Worm (Caenorhabditis elegans): ENCODE results near the gene T16G1.2.

The T16G1.2 gene

DNA sequence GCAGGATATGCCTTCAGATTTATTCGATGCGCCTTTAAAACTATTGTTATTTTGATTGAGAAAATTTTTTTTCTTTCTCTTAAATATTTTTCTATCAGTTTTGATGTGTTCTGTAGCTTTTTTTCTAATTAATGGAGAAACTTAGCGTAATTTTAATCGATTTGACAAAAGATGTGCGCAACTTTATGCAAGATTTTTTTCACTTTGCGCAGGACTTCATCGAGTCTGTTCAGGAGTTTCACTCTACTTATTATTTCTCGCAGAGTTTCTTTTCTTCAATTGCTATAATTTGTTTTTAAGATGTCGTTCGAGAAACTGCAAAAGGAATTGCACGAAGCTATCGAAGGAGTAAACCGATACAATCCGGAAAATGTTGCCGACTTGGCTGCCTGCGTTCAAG lies 24.4 kb downstream of the T16G1.2 start, which contains the start of gene eif-3.K:
Gene eif-3.K (plus strand): TSS at position 301 of the 400 bp plus-strand sequence.
- TF ChIP-seq pqm-1 (tag; optimal IDR thresholded peaks at IDR 0.05) (no peak), lin-15B (tag; optimal IDR thresholded peaks at IDR 0.05) (no peak), ZK546.5 (tag; optimal IDR thresholded peaks at IDR 0.05) (no peak), unc-62 (GFP tag; optimal IDR thresholded peaks at IDR 0.05) (no peak), fkh-10 (GFP tag; optimal IDR thresholded peaks at IDR 0.05) (no peak), hmg-11 (tag; optimal IDR thresholded peaks at IDR 0.05) (no peak), zag-1 (tag; optimal IDR thresholded peaks at IDR 0.05) (no peak), nhr-67 (tag; optimal IDR thresholded peaks at IDR 0.05) (no peak), nfya-1 (tag; optimal IDR thresholded peaks at IDR 0.05; ENCODE audit: insufficient read depth) (no peak), nhr-12 (tag; optimal IDR thresholded peaks at IDR 0.05) (no peak), nhr-23 (tag; optimal IDR thresholded peaks at IDR 0.05) (no peak), nhr-43 (tag; optimal IDR thresholded peaks at IDR 0.05; ENCODE audit: poor library complexity, severe bottlenecking) (no peak), aly-2 (tag; optimal IDR thresholded peaks at IDR 0.05) (no peak), nhr-237 (tag; optimal IDR thresholded peaks at IDR 0.05) (no peak), egl-27 (tag; optimal IDR thresholded peaks at IDR 0.05) (no peak), ztf-11 (tag; optimal IDR thresholded peaks at IDR 0.05) (no peak), fos-1 (tag; optimal IDR thresholded peaks at IDR 0.05) (no peak), R02D3.7 (tag; optimal IDR thresholded peaks at IDR 0.05) (no peak)

DNA sequence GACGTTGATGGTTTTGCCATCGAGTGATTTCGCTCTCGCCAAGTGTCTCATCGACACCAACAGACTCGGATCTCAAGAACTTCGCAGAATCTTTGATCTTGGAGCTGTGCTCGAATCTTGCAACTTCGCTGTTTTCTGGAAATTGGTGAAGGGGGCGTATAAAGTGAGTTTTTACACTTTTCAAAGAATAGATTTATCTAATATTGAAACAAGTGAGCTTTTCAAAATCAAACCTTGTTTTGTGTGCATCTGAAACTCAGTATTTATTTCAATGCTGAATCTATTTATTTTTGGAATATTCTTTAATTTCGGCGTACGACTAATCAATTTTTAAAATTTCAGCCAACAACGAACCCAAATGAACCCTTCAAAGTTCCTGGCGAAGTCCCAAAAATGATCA lies 25.0 kb downstream of the T16G1.2 start:
- TF ChIP-seq ceh-16 (tag; optimal IDR thresholded peaks at IDR 0.05) (no peak), elt-2 (tag; optimal IDR thresholded peaks at IDR 0.05) (no peak), nhr-25 (tag; optimal IDR thresholded peaks at IDR 0.05) (no peak), daf-12 (tag; optimal IDR thresholded peaks at IDR 0.05) (no peak), fkh-2 (tag; optimal IDR thresholded peaks at IDR 0.05) (no peak), ztf-11 (tag; optimal IDR thresholded peaks at IDR 0.05) (no peak), elt-1 (tag; optimal IDR thresholded peaks at IDR 0.05) (no peak), nhr-77 (tag; optimal IDR thresholded peaks at IDR 0.05) (no peak), pqm-1 (tag; optimal IDR thresholded peaks at IDR 0.05) (no peak), nhr-12 (tag; optimal IDR thresholded peaks at IDR 0.05) (no peak)

DNA sequence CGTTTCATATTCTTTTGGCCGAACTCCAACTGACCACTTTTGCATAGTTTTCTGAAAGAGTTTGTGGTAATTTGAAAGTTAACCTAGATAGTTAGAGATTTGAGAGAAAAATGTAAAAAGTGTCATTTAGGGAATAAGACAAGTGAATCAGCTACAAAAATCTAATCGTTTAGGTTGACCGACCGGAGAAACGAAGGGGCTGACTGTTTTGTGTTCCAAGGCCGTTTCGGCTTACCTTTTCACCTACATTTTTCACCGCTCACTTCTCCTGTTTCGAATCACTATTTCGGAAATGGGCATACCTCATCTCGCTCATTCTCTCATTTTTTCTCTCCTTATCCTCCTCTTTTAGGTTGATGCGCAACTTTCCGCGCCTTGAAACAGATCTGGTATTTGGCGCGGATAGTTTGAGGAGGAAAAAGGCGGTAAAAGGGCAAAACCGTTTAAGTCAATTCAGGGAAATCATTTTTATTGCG lies 31.8 kb downstream of the T16G1.2 start, which contains the start of gene mpst-7:
Gene mpst-7 (minus strand): TSS at position 51 of the 476 bp plus-strand sequence.
- TF ChIP-seq tbx-2 (tag; optimal IDR thresholded peaks at IDR 0.05) (no peak), nhr-25 (tag; optimal IDR thresholded peaks at IDR 0.05) (peak; percentile 57), nhr-23 (tag; optimal IDR thresholded peaks at IDR 0.05) (peak; percentile 21)

DNA sequence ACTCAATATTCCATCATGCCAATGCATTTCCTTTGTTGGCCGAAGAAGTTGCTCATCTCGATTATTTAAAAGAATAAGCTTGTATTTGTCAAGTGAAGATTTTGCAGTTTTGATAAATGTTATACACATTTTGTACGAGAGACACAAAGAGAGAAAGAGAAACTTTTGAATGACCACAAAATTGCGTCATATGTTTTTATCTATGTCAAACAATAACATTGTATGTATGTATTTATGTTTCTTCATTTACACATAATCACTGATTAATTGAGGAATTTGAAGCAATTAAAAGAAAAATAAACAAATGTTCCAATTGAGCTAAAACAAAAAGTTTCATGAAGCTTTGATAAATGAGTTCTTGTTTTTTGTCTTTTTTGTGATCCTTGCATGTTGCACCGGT lies 33.9 kb downstream of the T16G1.2 start, which contains the start of gene hrg-9:
Gene hrg-9 (minus strand): TSS at position 152 of the 400 bp plus-strand sequence.
- TF ChIP-seq pha-4 (tag; optimal IDR thresholded peaks at IDR 0.05), result peak; percentile 55
- TF ChIP-seq elt-2 (tag; optimal IDR thresholded peaks at IDR 0.05), result peak; percentile 37
- no peak for TF ChIP-seq nhr-237 (tag; optimal IDR thresholded peaks at IDR 0.05)
- TF ChIP-seq nhr-76 (tag; optimal IDR thresholded peaks at IDR 0.05), result no peak

DNA sequence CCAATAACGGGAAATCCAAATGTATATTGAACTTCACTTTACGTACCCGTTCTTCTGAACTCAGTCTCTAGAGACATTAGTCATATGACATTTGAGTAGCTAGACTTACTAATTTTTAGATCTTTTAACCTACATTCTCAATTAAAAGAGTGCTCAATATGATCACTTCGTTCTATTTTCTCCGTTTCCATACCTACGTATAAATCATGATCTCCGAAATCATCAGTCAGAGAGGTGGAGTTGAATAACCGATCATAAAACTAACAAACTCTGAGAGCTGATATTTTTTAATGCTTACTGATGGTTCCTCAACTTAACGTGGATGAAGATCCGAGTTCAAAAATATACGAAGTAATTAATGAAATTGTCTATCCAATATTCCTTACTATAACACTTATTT lies 34.8 kb downstream of the T16G1.2 start, which contains the start of gene srd-35:
Gene srd-35 (plus strand): TSS at position 301 of the 400 bp plus-strand sequence.
- TF ChIP-seq ceh-16 (tag; optimal IDR thresholded peaks at IDR 0.05), result no peak
- TF ChIP-seq zag-1 (tag; optimal IDR thresholded peaks at IDR 0.05), result no peak
- TF ChIP-seq nhr-28 (tag; optimal IDR thresholded peaks at IDR 0.05), result no peak
- TF ChIP-seq nfya-1 (tag; optimal IDR thresholded peaks at IDR 0.05; ENCODE audit: insufficient read depth), result no peak
- no peak for TF ChIP-seq pha-4 (tag; optimal IDR thresholded peaks at IDR 0.05)
- no peak for TF ChIP-seq nhr-237 (tag; optimal IDR thresholded peaks at IDR 0.05)
- TF ChIP-seq elt-2 (tag; optimal IDR thresholded peaks at IDR 0.05), result no peak
- no peak for TF ChIP-seq pqm-1 (tag; optimal IDR thresholded peaks at IDR 0.05)
- TF ChIP-seq eor-1 (tag; optimal IDR thresholded peaks at IDR 0.05), result no peak
- TF ChIP-seq aly-2 (tag; optimal IDR thresholded peaks at IDR 0.05), result no peak
- no peak for TF ChIP-seq ztf-4 (tag; optimal IDR thresholded peaks at IDR 0.05)
- no peak for TF ChIP-seq unc-62 (GFP tag; optimal IDR thresholded peaks at IDR 0.05)
- no peak for TF ChIP-seq tbx-2 (tag; optimal IDR thresholded peaks at IDR 0.05)

DNA sequence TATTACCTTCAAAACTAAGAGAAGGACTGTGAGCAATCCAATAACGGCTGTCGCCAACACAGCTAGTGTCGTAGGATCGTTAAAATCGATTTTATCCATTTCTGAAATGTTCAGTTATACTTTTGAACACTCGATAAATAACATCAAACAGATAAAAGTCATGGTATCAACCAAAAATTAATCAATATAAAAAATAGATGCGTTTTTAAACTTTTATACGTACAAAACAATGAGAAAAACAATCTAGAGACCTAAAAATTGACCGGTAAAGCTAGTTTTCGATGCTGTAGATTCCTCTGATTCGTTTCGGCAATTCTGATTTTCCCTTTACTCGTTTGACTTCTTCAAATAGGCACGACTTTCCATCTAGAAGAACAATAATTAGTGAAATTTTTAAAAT lies 37.8 kb downstream of the T16G1.2 start, which contains the start of gene R186.3:
Gene R186.3 (minus strand): TSS at position 101 of the 400 bp plus-strand sequence.
- TF ChIP-seq nhr-11 (tag; optimal IDR thresholded peaks at IDR 0.05) (no peak), daf-12 (tag; optimal IDR thresholded peaks at IDR 0.05) (no peak), pqm-1 (tag; optimal IDR thresholded peaks at IDR 0.05) (no peak), lin-39 (tag; optimal IDR thresholded peaks at IDR 0.05) (no peak), lsy-12 (tag; optimal IDR thresholded peaks at IDR 0.05) (no peak), aly-2 (tag; optimal IDR thresholded peaks at IDR 0.05) (no peak), pha-4 (tag; optimal IDR thresholded peaks at IDR 0.05) (no peak), ceh-28 (tag; optimal IDR thresholded peaks at IDR 0.05) (no peak), tbx-2 (tag; optimal IDR thresholded peaks at IDR 0.05) (no peak)

Measured in whole organism, L3 larva.